Fruit fly (Drosophila melanogaster) ovary, adult (tissue): Measurements from ENCODE around the gene Nazo.

Experiments
- CG17801 ChIP-seq: fragments of 200-800 bp; optimal IDR thresholded peaks from 2 replicates; lab custom pipeline; 2019; ENCODE audit warnings: missing biosample characterization, mild to moderate bottlenecking, missing genetic modification characterization, moderate library complexity; ENCODE audit not compliant: partially characterized antibody

Gene Nazo

dm6 chr3R:8287697-8288096 is at the start of gene Nazo:
TSS of gene Nazo (plus strand) at chr3R:8287876.
- no peak for TF ChIP-seq CG17801

dm6 chr3R:8239472-8240301 is 48.0 kb upstream of the Nazo start:
- peak; percentile 86 for TF ChIP-seq CG17801

dm6 chr3R:8240302-8240682 is 47.4 kb upstream of the Nazo start, which contains the start of gene Ada2b:
TSS of gene Ada2b (minus strand) at chr3R:8240515.
- no peak for TF ChIP-seq CG17801

- TF ChIP-seq CG17801 = peak; percentile 68
Observed at dm6 chr3R:8243720-8244119, 44.0 kb upstream of the Nazo start, which contains the start of the genes CG9636, CG18749 and CG33722. TSS of gene CG9636 (minus strand) at chr3R:8243792. TSS of gene CG18749 (plus strand) at chr3R:8244055. TSS of gene CG33722 (plus strand) at chr3R:8244055.

- TF ChIP-seq CG17801 = no peak
Observed at dm6 chr3R:8248138-8248537, 39.5 kb upstream of the Nazo start, which contains the start of gene CG15864. TSS of gene CG15864 (plus strand) at chr3R:8248438.

dm6 chr3R:8250166-8250733 is 37.4 kb upstream of the Nazo start, which contains the start of gene mtg:
TSS of gene mtg (plus strand) at chr3R:8250497.
- no peak for TF ChIP-seq CG17801

dm6 chr3R:8251532-8251931 is 36.1 kb upstream of the Nazo start:
- no peak for TF ChIP-seq CG17801

dm6 chr3R:8254347-8254746 is 33.3 kb upstream of the Nazo start:
- no peak for TF ChIP-seq CG17801

- TF ChIP-seq CG17801 = no peak
Observed at dm6 chr3R:8256040-8256439, 31.6 kb upstream of the Nazo start.

- TF ChIP-seq CG17801 = peak; percentile 9
Observed at dm6 chr3R:8261634-8262033, 26.0 kb upstream of the Nazo start.

- peak; percentile 73 for TF ChIP-seq CG17801
Observed at dm6 chr3R:8264302-8265080, 23.2 kb upstream of the Nazo start, which contains the start of the genes RPA1 and Mcm2. TSS of gene RPA1 (minus strand) at chr3R:8264451. TSS of gene Mcm2 (plus strand) at chr3R:8264970.

- TF ChIP-seq CG17801 = peak; percentile 2
Observed at dm6 chr3R:8269740-8270139, 17.9 kb upstream of the Nazo start, which contains the start of gene CG9630. TSS of gene CG9630 (minus strand) at chr3R:8269896.

dm6 chr3R:8272573-8273165 is 15.0 kb upstream of the Nazo start:
- no peak for TF ChIP-seq CG17801

- no peak for TF ChIP-seq CG17801
Observed at dm6 chr3R:8275031-8275430, 12.6 kb upstream of the Nazo start.

- no peak for TF ChIP-seq CG17801
Observed at dm6 chr3R:8277494-8278293, 10.0 kb upstream of the Nazo start, which contains the start of gene ato. TSS of gene ato (plus strand) at chr3R:8278052.
